Fruit fly (Drosophila melanogaster) whole organism, wandering third instar larva: ENCODE measurements around the gene CG18170.

Source experiments
- Abd-B ChIP-seq: fragments of >200 bp; optimal IDR thresholded peaks from 2 replicates; lab custom pipeline; 2017; ENCODE audit warnings: missing biosample characterization, missing genetic modification characterization
- CG32264 ChIP-seq: fragments of 200-800 bp; sonication (Bioruptor generic); optimal IDR thresholded peaks from 2 replicates; lab custom pipeline; 2016; ENCODE audit warnings: missing biosample characterization, missing genetic modification characterization
- CG9705 ChIP-seq: fragments of 200-800 bp; sonication (Bioruptor generic); optimal IDR thresholded peaks from 2 replicates; lab custom pipeline; 2018; ENCODE audit warnings: missing biosample characterization, mild to moderate bottlenecking, missing genetic modification characterization
- CrebA ChIP-seq: fragments of 200-800 bp; sonication (Bioruptor generic); optimal IDR thresholded peaks from 2 replicates; lab custom pipeline; 2016; ENCODE audit warnings: missing biosample characterization, mild to moderate bottlenecking, missing genetic modification characterization, borderline replicate concordance
- Dfd ChIP-seq: fragments of >200 bp; optimal IDR thresholded peaks from 2 replicates; lab custom pipeline; 2017; ENCODE audit warnings: missing biosample characterization, missing genetic modification characterization
- Dif ChIP-seq: fragments of 200-275, 200-300 bp; sonication (Bioruptor generic); optimal IDR thresholded peaks from 2 replicates; lab custom pipeline; 2018; ENCODE audit warnings: missing biosample characterization, missing genetic modification characterization; ENCODE audit not compliant: partially characterized antibody
- GATAd ChIP-seq: sonication (Bioruptor generic); optimal IDR thresholded peaks from 2 replicates; lab custom pipeline; 2016; ENCODE audit warnings: missing biosample characterization, missing genetic modification characterization
- HLH106 ChIP-seq: fragments of 200-800 bp; optimal IDR thresholded peaks from 3 replicates; lab custom pipeline; 2019; ENCODE audit warnings: missing biosample characterization, mild to moderate bottlenecking, missing genetic modification characterization, moderate library complexity
- Hnf4 ChIP-seq: fragments of 200-800 bp; sonication (Bioruptor generic); optimal IDR thresholded peaks from 2 replicates; lab custom pipeline; 2016; ENCODE audit warnings: missing biosample characterization, mild to moderate bottlenecking, missing genetic modification characterization
- Hr78 ChIP-seq: fragments of >200 bp; optimal IDR thresholded peaks from 2 replicates; lab custom pipeline; 2017; ENCODE audit warnings: missing biosample characterization, missing genetic modification characterization
- Hr83 ChIP-seq: fragments of 200-300 bp; sonication (Bioruptor generic); optimal IDR thresholded peaks from 2 replicates; lab custom pipeline; 2016; ENCODE audit warnings: missing biosample characterization, mild to moderate bottlenecking, missing genetic modification characterization, moderate library complexity; ENCODE audit not compliant: poor library complexity, severe bottlenecking
- Jra ChIP-seq: sonication (Bioruptor generic); optimal IDR thresholded peaks from 2 replicates; lab custom pipeline; 2016; ENCODE audit warnings: missing biosample characterization, missing genetic modification characterization
- Mio ChIP-seq: sonication (Bioruptor generic); optimal IDR thresholded peaks from 2 replicates; lab custom pipeline; 2016; ENCODE audit warnings: missing biosample characterization, missing genetic modification characterization
- Myc ChIP-seq: fragments of >200 bp; optimal IDR thresholded peaks from 2 replicates; lab custom pipeline; 2017
- N ChIP-seq: fragments of >200 bp; optimal IDR thresholded peaks from 2 replicates; lab custom pipeline; 2018; ENCODE audit warnings: missing biosample characterization, missing external identifiers, missing genetic modification characterization
- OdsH ChIP-seq: fragments of 200-800 bp; sonication (Bioruptor generic); optimal IDR thresholded peaks from 2 replicates; lab custom pipeline; 2016; ENCODE audit warnings: missing biosample characterization, mild to moderate bottlenecking, missing genetic modification characterization
- Rel ChIP-seq, 2 experiments: fragments of 200-800 bp; sonication (Bioruptor generic) in 1 of 2; optimal IDR thresholded peaks; 2 replicates in 1 of 2; 3 replicates in 1 of 2; lab custom pipeline; 2016 to 2019; ENCODE audit warnings: mild to moderate bottlenecking in 2 of 2, missing biosample characterization in 2 of 2, missing genetic modification characterization in 2 of 2, moderate library complexity in 1 of 2
- Sp1 ChIP-seq: fragments of 200-800 bp; sonication (Bioruptor generic); optimal IDR thresholded peaks from 3 replicates; lab custom pipeline; 2019; ENCODE audit warnings: missing biosample characterization, mild to moderate bottlenecking, missing genetic modification characterization, moderate library complexity
- Vsx2 ChIP-seq: fragments of 200-300, 225-300 bp; sonication (Bioruptor generic); optimal IDR thresholded peaks from 2 replicates; lab custom pipeline; 2018; ENCODE audit warnings: missing biosample characterization, missing genetic modification characterization; ENCODE audit not compliant: partially characterized antibody
- br ChIP-seq: fragments of 200-800 bp; sonication (Bioruptor generic); optimal IDR thresholded peaks from 2 replicates; lab custom pipeline; 2016; ENCODE audit warnings: missing biosample characterization, missing genetic modification characterization
- brk ChIP-seq: fragments of 200-800 bp; sonication (Bioruptor generic); optimal IDR thresholded peaks from 2 replicates; lab custom pipeline; 2016; ENCODE audit warnings: missing biosample characterization, mild to moderate bottlenecking, missing genetic modification characterization
- dl ChIP-seq, 2 experiments: fragments of 175-275, 200-275 bp in 1 of 2; fragments of 200-275 bp in 1 of 2; sonication (Bioruptor generic); optimal IDR thresholded peaks; lab custom pipeline; 2018; ENCODE audit warnings: mild to moderate bottlenecking in 2 of 2, missing biosample characterization in 2 of 2, missing genetic modification characterization in 2 of 2, moderate library complexity in 2 of 2; ENCODE audit not compliant: partially characterized antibody in 2 of 2, insufficient read depth in 1 of 2
- dmrt93B ChIP-seq: fragments of 200-800 bp; sonication (Bioruptor generic); optimal IDR thresholded peaks from 2 replicates; lab custom pipeline; 2018; ENCODE audit warnings: missing biosample characterization, mild to moderate bottlenecking, missing genetic modification characterization
- dsf ChIP-seq: sonication (Bioruptor generic); optimal IDR thresholded peaks from 2 replicates; lab custom pipeline; 2016; ENCODE audit warnings: missing biosample characterization, missing genetic modification characterization, borderline replicate concordance
- ey ChIP-seq: fragments of 200-800 bp; sonication (Bioruptor generic); optimal IDR thresholded peaks from 2 replicates; lab custom pipeline; 2016; ENCODE audit warnings: missing biosample characterization, missing genetic modification characterization
- foxo ChIP-seq, 2 experiments: fragments of 200-800 bp; sonication (Bioruptor generic); optimal IDR thresholded peaks; 2 replicates in 1 of 2; 3 replicates in 1 of 2; lab custom pipeline; 2016 to 2017; ENCODE audit warnings: missing biosample characterization in 2 of 2, missing genetic modification characterization in 2 of 2
- fru ChIP-seq: fragments of 200-800 bp; sonication (Bioruptor generic); optimal IDR thresholded peaks from 3 replicates; lab custom pipeline; 2016; ENCODE audit warnings: missing biosample characterization, mild to moderate bottlenecking, missing genetic modification characterization
- h ChIP-seq: fragments of 200-800 bp; sonication (Bioruptor generic); optimal IDR thresholded peaks from 3 replicates; lab custom pipeline; 2016; ENCODE audit warnings: missing biosample characterization, mild to moderate bottlenecking, missing genetic modification characterization
- jim ChIP-seq: fragments of 175-275, 200-325 bp; sonication (Bioruptor generic); optimal IDR thresholded peaks from 2 replicates; lab custom pipeline; 2016; ENCODE audit warnings: missing biosample characterization, mild to moderate bottlenecking, missing genetic modification characterization
- lola ChIP-seq: fragments of >200 bp; optimal IDR thresholded peaks from 2 replicates; lab custom pipeline; 2017; ENCODE audit warnings: missing biosample characterization, missing genetic modification characterization
- pan ChIP-seq: fragments of >200 bp; optimal IDR thresholded peaks from 2 replicates; lab custom pipeline; 2017
- psq ChIP-seq: fragments of 200-800 bp; sonication (Bioruptor generic); optimal IDR thresholded peaks from 3 replicates; lab custom pipeline; 2017; ENCODE audit warnings: missing biosample characterization, mild to moderate bottlenecking, missing genetic modification characterization, moderate library complexity
- rgr ChIP-seq: fragments of 200-800 bp; sonication (Bioruptor generic); optimal IDR thresholded peaks from 3 replicates; lab custom pipeline; 2016; ENCODE audit warnings: missing biosample characterization, mild to moderate bottlenecking, missing genetic modification characterization
- sage ChIP-seq: fragments of 200-800 bp; sonication (Bioruptor generic); optimal IDR thresholded peaks from 2 replicates; lab custom pipeline; 2016; ENCODE audit warnings: missing biosample characterization, mild to moderate bottlenecking, missing genetic modification characterization
- sv ChIP-seq: fragments of 200-800 bp; sonication (Bioruptor generic); optimal IDR thresholded peaks from 3 replicates; lab custom pipeline; 2016; ENCODE audit warnings: missing biosample characterization, missing genetic modification characterization
- tai ChIP-seq: sonication (Bioruptor generic); optimal IDR thresholded peaks from 2 replicates; lab custom pipeline; 2016; ENCODE audit warnings: missing biosample characterization, missing genetic modification characterization
- usp ChIP-seq: fragments of >200 bp; optimal IDR thresholded peaks from 2 replicates; lab custom pipeline; 2017; ENCODE audit warnings: missing biosample characterization, missing genetic modification characterization
- woc ChIP-seq: sonication (Bioruptor generic); optimal IDR thresholded peaks from 2 replicates; lab custom pipeline; 2016; ENCODE audit warnings: missing biosample characterization, mild to moderate bottlenecking, missing genetic modification characterization

CG18170 gene

DNA sequence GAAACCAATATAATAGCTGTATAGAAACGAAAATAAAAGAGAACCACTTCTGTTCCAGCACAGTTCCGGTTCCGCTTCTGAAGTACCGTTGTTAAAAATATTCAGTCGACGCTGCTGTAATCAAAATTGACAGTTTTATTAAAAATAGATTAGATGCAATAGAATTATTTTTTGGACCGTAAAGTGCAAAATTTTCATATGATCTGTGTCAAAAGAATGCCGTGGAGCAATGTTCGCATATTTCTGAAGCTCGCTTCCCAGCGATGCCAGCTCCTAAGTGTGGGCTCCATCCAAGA, at the start of gene CG18170, which contains the start of gene CG33791:
Gene CG18170, plus strand, starts transcription at position 122 of the 296 bp plus-strand sequence.
Gene CG33791, plus strand, starts transcription at position 122 of the 296 bp plus-strand sequence.
- TF ChIP-seq Hr78 (GFP tag; lab: Kevin White, UChicago) (no peak), dmrt93B (no peak), pan (lab: Kevin White, UChicago) (no peak), Dif (GFP tag; lab: Kevin White, UChicago) (no peak), ey (GFP tag; lab: Kevin White, UChicago) (no peak), GATAd (GFP tag; lab: Kevin White, UChicago) (no peak), jim (GFP tag; lab: Kevin White, UChicago) (no peak), sage (GFP tag; lab: Kevin White, UChicago) (no peak), Hr83 (GFP tag; lab: Kevin White, UChicago) (no peak), dsf (GFP tag; lab: Kevin White, UChicago) (no peak), N (GFP tag; lab: Kevin White, UChicago) (no peak), sv (GFP tag; lab: Kevin White, UChicago) (no peak), psq (no peak), lola (GFP tag; lab: Kevin White, UChicago) (no peak), Abd-B (no peak), Dfd (GFP tag; lab: Kevin White, UChicago) (no peak)

DNA sequence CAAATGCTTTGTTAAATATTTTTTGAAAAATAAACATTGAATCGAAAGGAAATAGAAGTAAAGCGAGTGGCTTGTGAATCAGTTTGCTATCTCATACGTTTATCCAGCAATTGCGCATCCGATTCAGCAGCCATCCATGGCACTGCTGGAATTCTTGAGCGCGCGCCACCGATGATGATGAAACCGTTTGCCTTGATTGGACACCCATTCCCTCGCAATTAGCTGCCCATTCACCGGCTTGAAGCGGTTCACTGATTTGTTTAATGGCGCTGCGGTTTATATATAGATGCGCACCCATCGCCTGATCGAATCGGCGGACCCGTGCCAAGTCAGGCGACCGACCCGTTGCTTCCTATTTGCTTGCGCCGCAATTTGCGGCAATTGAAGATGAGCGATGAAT, 49.6 kb upstream of the CG18170 start, which contains the start of gene Pcyt2:
Gene Pcyt2, plus strand, starts transcription at position 301 of the 400 bp plus-strand sequence.
- TF ChIP-seq Rel (GFP tag; optimal IDR thresholded peaks at IDR 0.05; lab: Kevin White, UChicago) (no peak), Rel (tag; optimal IDR thresholded peaks at IDR 0.05; lab: Kevin White, UChicago) (no peak), sv (GFP tag; lab: Kevin White, UChicago) (no peak), sage (GFP tag; lab: Kevin White, UChicago) (no peak), Dif (GFP tag; lab: Kevin White, UChicago) (no peak), dsf (GFP tag; lab: Kevin White, UChicago) (no peak), dl (GFP tag; optimal IDR thresholded peaks at IDR 0.05; lab: Kevin White, UChicago; ENCODE audit: insufficient read depth in 1 of 2, partially characterized antibody in 2 of 2) (no peak), jim (GFP tag; lab: Kevin White, UChicago) (no peak), woc (no peak), rgr (GFP tag; lab: Kevin White, UChicago) (no peak), br (GFP tag; lab: Kevin White, UChicago) (no peak), CG32264 (GFP tag; lab: Kevin White, UChicago) (no peak), CG9705 (GFP tag; lab: Kevin White, UChicago) (no peak), brk (GFP tag; lab: Kevin White, UChicago) (no peak), Mio (no peak), lola (GFP tag; lab: Kevin White, UChicago) (no peak), psq (no peak), usp (GFP tag; lab: Kevin White, UChicago) (no peak), h (GFP tag; lab: Kevin White, UChicago) (no peak)

DNA sequence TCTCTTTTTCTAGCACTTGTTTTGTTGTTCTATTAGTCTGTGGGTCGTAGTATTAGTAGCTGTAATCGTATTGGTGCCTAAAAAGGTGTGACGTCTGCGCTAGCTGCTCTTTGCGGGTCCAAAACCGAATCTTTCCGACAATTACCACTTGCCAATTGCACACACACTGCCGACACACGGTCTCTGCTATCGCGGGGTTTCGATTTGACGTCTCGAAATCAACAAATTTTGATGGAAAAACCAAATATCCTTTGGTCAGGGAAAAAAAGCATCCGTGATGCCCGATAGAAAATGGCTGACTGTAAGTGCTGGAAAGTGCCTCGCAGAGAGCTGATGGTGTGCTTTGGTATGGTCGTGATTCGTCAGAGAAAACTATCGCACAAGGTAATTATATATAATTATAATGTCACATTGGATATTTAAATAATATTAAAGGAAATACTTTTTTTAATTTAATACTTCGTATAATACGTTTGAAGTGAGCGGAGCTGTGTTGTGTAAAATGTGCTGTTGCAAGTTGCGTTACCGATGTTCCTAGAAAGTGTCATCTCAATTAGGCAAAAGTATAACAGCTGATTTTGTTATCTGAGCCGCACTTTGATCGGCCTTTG, 44.5 kb upstream of the CG18170 start, which contains the start of the genes Pex10 and CG12099:
Gene Pex10, plus strand, starts transcription at position 51 of the 611 bp plus-strand sequence.
Gene CG12099, minus strand, starts transcription at position 307 of the 611 bp plus-strand sequence.
- TF ChIP-seq dsf (GFP tag; lab: Kevin White, UChicago): no peak
- TF ChIP-seq foxo (GFP tag; optimal IDR thresholded peaks at IDR 0.05; lab: Kevin White, UChicago): peak in 1 of 2 experiments; percentile 93
- no peak for TF ChIP-seq Mio
- TF ChIP-seq psq: peak; percentile 84
- TF ChIP-seq Sp1 (GFP tag; lab: Kevin White, UChicago): peak; percentile 87
- no peak for TF ChIP-seq Jra
- TF ChIP-seq HLH106 (tag; lab: Kevin White, UChicago): peak; percentile 92
- peak; percentile 90 for TF ChIP-seq rgr (GFP tag; lab: Kevin White, UChicago)
- peak; percentile 80 for TF ChIP-seq fru (GFP tag; lab: Kevin White, UChicago)
- peak; percentile 80 for TF ChIP-seq ey (GFP tag; lab: Kevin White, UChicago)
- no peak for TF ChIP-seq Dfd (GFP tag; lab: Kevin White, UChicago)
- no peak for TF ChIP-seq Dif (GFP tag; lab: Kevin White, UChicago)
- no peak for TF ChIP-seq lola (GFP tag; lab: Kevin White, UChicago)
- TF ChIP-seq Vsx2 (GFP tag; lab: Kevin White, UChicago): no peak
- TF ChIP-seq sage (GFP tag; lab: Kevin White, UChicago): no peak
- no peak for TF ChIP-seq N (GFP tag; lab: Kevin White, UChicago)
- TF ChIP-seq h (GFP tag; lab: Kevin White, UChicago): peak; percentile 90
- peak; percentile 61 for TF ChIP-seq GATAd (GFP tag; lab: Kevin White, UChicago)
- no peak for TF ChIP-seq Abd-B
- no peak for TF ChIP-seq jim (GFP tag; lab: Kevin White, UChicago)
- peak; percentile 88 for TF ChIP-seq OdsH
- TF ChIP-seq pan (lab: Kevin White, UChicago): no peak
- TF ChIP-seq tai (GFP tag; lab: Kevin White, UChicago): no peak
- no peak for TF ChIP-seq brk (GFP tag; lab: Kevin White, UChicago)
- TF ChIP-seq Rel (GFP tag; optimal IDR thresholded peaks at IDR 0.05; lab: Kevin White, UChicago): peak; percentile 61
- TF ChIP-seq Rel (tag; optimal IDR thresholded peaks at IDR 0.05; lab: Kevin White, UChicago): peak; percentile 66
- peak; percentile 89 for TF ChIP-seq CG9705 (GFP tag; lab: Kevin White, UChicago)
- no peak for TF ChIP-seq Hr78 (GFP tag; lab: Kevin White, UChicago)
- TF ChIP-seq sv (GFP tag; lab: Kevin White, UChicago): peak; percentile 92
- TF ChIP-seq woc: peak; percentile 67
- TF ChIP-seq br (GFP tag; lab: Kevin White, UChicago): peak; percentile 78
- TF ChIP-seq dl (GFP tag; optimal IDR thresholded peaks at IDR 0.05; lab: Kevin White, UChicago; ENCODE audit: insufficient read depth in 1 of 2, partially characterized antibody in 2 of 2): no peak
- peak; percentile 90 for TF ChIP-seq Hnf4 (GFP tag; lab: Kevin White, UChicago)
- no peak for TF ChIP-seq CrebA (GFP tag; lab: Kevin White, UChicago)
- TF ChIP-seq CG32264 (GFP tag; lab: Kevin White, UChicago): peak; percentile 9
- TF ChIP-seq Myc (lab: Kevin White, UChicago): no peak
- no peak for TF ChIP-seq usp (GFP tag; lab: Kevin White, UChicago)
- TF ChIP-seq Hr83 (GFP tag; lab: Kevin White, UChicago): peak; percentile 31
- TF ChIP-seq dmrt93B: peak; percentile 84
